Worm (Caenorhabditis elegans) whole organism, L4 larva: ENCODE measurements around the gene F43C9.1.

Experiments used
- fkh-10 ChIP-seq: fragments of 150-350 bp; optimal IDR thresholded peaks from 2 replicates; lab custom pipeline; 2014; ENCODE audit warnings: missing biosample characterization, missing genetic modification reagents, missing genetic modification characterization
- lin-13 ChIP-seq: fragments of 150-350 bp; optimal IDR thresholded peaks from 2 replicates; lab custom pipeline; 2014; ENCODE audit warnings: missing biosample characterization, missing genetic modification reagents, missing genetic modification characterization
- mdl-1 ChIP-seq, 2 experiments: fragments of 150-350 bp in 1 of 2; sonication (generic microtip) in 1 of 2; optimal IDR thresholded peaks; 2 replicates each; lab custom pipeline; 2014 to 2017; ENCODE audit warnings: missing biosample characterization in 2 of 2, missing genetic modification characterization in 2 of 2
- nhr-77 ChIP-seq: fragments of 150-350 bp; optimal IDR thresholded peaks from 2 replicates; lab custom pipeline; 2014; ENCODE audit warnings: missing biosample characterization, missing genetic modification characterization

DNA sequence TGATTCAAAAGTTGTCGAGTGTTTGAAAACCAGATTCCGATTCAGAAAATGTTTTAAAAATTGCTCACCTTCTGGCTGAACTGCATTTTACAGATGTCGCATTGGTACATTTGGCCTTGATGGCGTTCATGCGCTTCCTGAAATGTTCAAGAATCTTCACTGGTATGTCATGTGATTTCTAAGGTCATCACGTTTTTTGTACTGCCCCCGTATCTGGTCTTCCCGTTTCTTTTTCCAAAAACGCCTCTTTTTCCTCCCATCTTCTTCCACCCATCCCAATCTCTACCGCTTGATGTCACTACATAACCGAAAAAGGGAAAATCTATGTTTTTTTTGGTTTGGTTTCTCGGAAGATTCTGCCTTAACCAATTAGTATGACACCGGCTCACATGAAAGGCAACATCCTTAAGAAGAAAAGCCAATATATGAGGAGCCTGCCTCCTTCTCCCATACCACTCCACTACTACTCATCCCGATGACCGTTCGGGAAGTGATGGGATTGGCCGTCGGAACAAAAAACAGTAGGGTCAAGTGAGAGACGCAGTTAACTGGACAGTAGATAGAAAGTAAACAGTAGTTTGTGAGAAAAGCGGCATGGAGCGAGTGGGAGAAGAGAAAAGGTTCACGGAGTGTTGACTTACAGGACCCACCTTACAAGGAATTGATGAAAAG is 16.8 kb downstream of the F43C9.1 start:
- TF ChIP-seq nhr-77 (no peak), mdl-1 (tag; optimal IDR thresholded peaks at IDR 0.05; lab: Kevin White, UChicago) (no peak), lin-13 (GFP tag; lab: Kevin White, UChicago) (no peak), fkh-10 (GFP tag; lab: Kevin White, UChicago) (no peak)
